Fruit fly (Drosophila melanogaster) whole organism, prepupa: ENCODE data around the gene Myt1.

ENCODE experiments used
- Blimp-1 ChIP-seq: fragments of 200-800 bp; sonication (Bioruptor generic); optimal IDR thresholded peaks from 3 replicates; lab custom pipeline; 2017; ENCODE audit warnings: missing biosample characterization, missing genetic modification characterization, mild to moderate bottlenecking, moderate library complexity, missing genetic modification reagents
- CG10631 ChIP-seq: fragments of 200-800 bp; sonication (Bioruptor generic); optimal IDR thresholded peaks from 2 replicates; lab custom pipeline; 2016; ENCODE audit warnings: missing biosample characterization, missing genetic modification characterization
- CG10669 ChIP-seq: fragments of 200-800 bp; sonication (Bioruptor generic); optimal IDR thresholded peaks from 3 replicates; lab custom pipeline; 2018; ENCODE audit warnings: missing biosample characterization, mild to moderate bottlenecking, missing genetic modification characterization, moderate library complexity
- CG11762 ChIP-seq: fragments of 200-800 bp; sonication (Bioruptor generic); optimal IDR thresholded peaks from 3 replicates; lab custom pipeline; 2016; ENCODE audit warnings: missing biosample characterization, missing genetic modification characterization; ENCODE audit not compliant: insufficient read depth
- CG11902 ChIP-seq: fragments of 200-800 bp; sonication (Bioruptor generic); optimal IDR thresholded peaks from 3 replicates; lab custom pipeline; 2016; ENCODE audit warnings: missing biosample characterization, missing genetic modification characterization
- CG1621 ChIP-seq: fragments of 200-800 bp; sonication (Bioruptor generic); optimal IDR thresholded peaks from 3 replicates; lab custom pipeline; 2018; ENCODE audit warnings: missing biosample characterization, mild to moderate bottlenecking, missing genetic modification characterization
- CG16779 ChIP-seq: fragments of 200-800 bp; sonication (Bioruptor generic); optimal IDR thresholded peaks from 3 replicates; lab custom pipeline; 2017; ENCODE audit warnings: missing biosample characterization, mild to moderate bottlenecking, missing genetic modification characterization
- CG31627 ChIP-seq: fragments of 200-800 bp; sonication (Bioruptor generic); optimal IDR thresholded peaks from 3 replicates; lab custom pipeline; 2016; ENCODE audit warnings: missing biosample characterization, missing genetic modification characterization
- CG32006 ChIP-seq: fragments of 200-800 bp; sonication (Bioruptor generic); optimal IDR thresholded peaks from 3 replicates; lab custom pipeline; 2017; ENCODE audit warnings: missing biosample characterization, mild to moderate bottlenecking, missing genetic modification characterization
- CG34406 ChIP-seq: fragments of 200-800 bp; sonication (Bioruptor generic); optimal IDR thresholded peaks from 3 replicates; lab custom pipeline; 2016; ENCODE audit warnings: missing biosample characterization, missing genetic modification characterization
- CG3919 ChIP-seq: fragments of 200-800 bp; sonication (Bioruptor generic); optimal IDR thresholded peaks from 3 replicates; lab custom pipeline; 2016; ENCODE audit warnings: missing biosample characterization, missing genetic modification characterization
- CG6163 ChIP-seq: fragments of 200-800 bp; sonication (Bioruptor generic); IDR thresholded peaks from 3 replicates; pipeline ENCODE4 v1.3.6; 2022; ENCODE audit warnings: missing biosample characterization, missing genetic modification characterization
- CG6276 ChIP-seq: fragments of 200-800 bp; sonication (Bioruptor generic); optimal IDR thresholded peaks from 2 replicates; lab custom pipeline; 2017; ENCODE audit warnings: missing biosample characterization, mild to moderate bottlenecking, missing genetic modification characterization
- CG6792 ChIP-seq: fragments of 200-800 bp; sonication (Bioruptor generic); optimal IDR thresholded peaks from 3 replicates; lab custom pipeline; 2016; ENCODE audit warnings: missing biosample characterization, missing genetic modification characterization
- CG6808 ChIP-seq: fragments of 200-800 bp; sonication (Bioruptor generic); optimal IDR thresholded peaks from 3 replicates; lab custom pipeline; 2017; ENCODE audit warnings: missing biosample characterization, missing genetic modification characterization, mild to moderate bottlenecking, moderate library complexity, missing genetic modification reagents
- CG6854 ChIP-seq: fragments of 200-800 bp; sonication (Bioruptor generic); optimal IDR thresholded peaks from 2 replicates; lab custom pipeline; 2017; ENCODE audit warnings: missing biosample characterization, mild to moderate bottlenecking, missing genetic modification characterization
- CG7368 ChIP-seq: fragments of 200-800 bp; sonication (Bioruptor generic); optimal IDR thresholded peaks from 3 replicates; lab custom pipeline; 2016; ENCODE audit warnings: missing biosample characterization, missing genetic modification characterization
- CG8119 ChIP-seq: fragments of 200-800 bp; sonication (Bioruptor generic); IDR thresholded peaks from 3 replicates; pipeline ENCODE4 v1.3.6; 2022; ENCODE audit warnings: missing biosample characterization, missing genetic modification characterization
- CG8319 ChIP-seq: fragments of 200-800 bp; sonication (Bioruptor generic); optimal IDR thresholded peaks from 3 replicates; lab custom pipeline; 2016; ENCODE audit warnings: missing biosample characterization, missing genetic modification characterization
- CG8632 ChIP-seq: fragments of 200-800 bp; sonication (Bioruptor generic); optimal IDR thresholded peaks from 3 replicates; lab custom pipeline; 2016; ENCODE audit warnings: missing biosample characterization, missing genetic modification characterization
- CG9139 ChIP-seq: fragments of 200-800 bp; sonication (Bioruptor generic); optimal IDR thresholded peaks from 3 replicates; lab custom pipeline; 2017; ENCODE audit warnings: missing biosample characterization, mild to moderate bottlenecking, missing genetic modification characterization
- Eip78C ChIP-seq: fragments of 200-800 bp; sonication (Bioruptor generic); peaks from one replicate; lab custom pipeline; 2016; ENCODE audit warnings: missing biosample characterization, missing genetic modification characterization
- Eip93F ChIP-seq: fragments of 200-800 bp; sonication (Bioruptor generic); optimal IDR thresholded peaks from 2 replicates; lab custom pipeline; 2016; ENCODE audit warnings: missing biosample characterization, mild to moderate bottlenecking, missing genetic modification characterization
- Ets21C ChIP-seq: fragments of 200-800 bp; sonication (Bioruptor generic); optimal IDR thresholded peaks from 3 replicates; lab custom pipeline; 2016; ENCODE audit warnings: missing biosample characterization, missing genetic modification characterization
- Ets96B ChIP-seq: fragments of 200-800 bp; optimal IDR thresholded peaks from 2 replicates; lab custom pipeline; 2019; ENCODE audit warnings: missing biosample characterization, mild to moderate bottlenecking, missing genetic modification characterization, moderate library complexity
- Gug ChIP-seq: fragments of 200-800 bp; sonication (Bioruptor generic); IDR thresholded peaks from 2 replicates; pipeline ENCODE4 v1.3.6; 2022; ENCODE audit warnings: missing biosample characterization, missing genetic modification characterization
- Hr38 ChIP-seq: sonication (Bioruptor generic); optimal IDR thresholded peaks from 2 replicates; lab custom pipeline; 2016; ENCODE audit warnings: missing biosample characterization, missing genetic modification characterization
- Hr4 ChIP-seq: fragments of 200-800 bp; sonication (Bioruptor generic); optimal IDR thresholded peaks from 3 replicates; lab custom pipeline; 2016; ENCODE audit warnings: missing biosample characterization, missing genetic modification characterization
- Lpt ChIP-seq: fragments of 200-800 bp; sonication (Bioruptor generic); optimal IDR thresholded peaks from 3 replicates; lab custom pipeline; 2016; ENCODE audit warnings: missing biosample characterization, missing genetic modification characterization
- Met ChIP-seq: fragments of 200-800 bp; sonication (Bioruptor generic); optimal IDR thresholded peaks from 3 replicates; lab custom pipeline; 2016; ENCODE audit warnings: missing biosample characterization, missing genetic modification characterization
- OdsH ChIP-seq: fragments of 200-800 bp; sonication (Bioruptor generic); optimal IDR thresholded peaks from 3 replicates; lab custom pipeline; 2016; ENCODE audit warnings: missing biosample characterization, missing genetic modification characterization
- Smox ChIP-seq: fragments of 200-800 bp; sonication (Bioruptor generic); optimal IDR thresholded peaks from 3 replicates; lab custom pipeline; 2016; ENCODE audit warnings: missing biosample characterization, missing genetic modification characterization
- Sox102F ChIP-seq: fragments of 200-800 bp; sonication (Bioruptor generic); optimal IDR thresholded peaks from 2 replicates; lab custom pipeline; 2016; ENCODE audit warnings: missing biosample characterization, mild to moderate bottlenecking, missing genetic modification characterization
- Sox15 ChIP-seq: fragments of 200-800 bp; sonication (Bioruptor generic); optimal IDR thresholded peaks from 3 replicates; lab custom pipeline; 2016; ENCODE audit warnings: missing biosample characterization, missing genetic modification characterization
- achi ChIP-seq: fragments of 200-800 bp; sonication (Bioruptor generic); optimal IDR thresholded peaks from 3 replicates; lab custom pipeline; 2016; ENCODE audit warnings: missing biosample characterization, missing genetic modification characterization
- acj6 ChIP-seq: fragments of 200-800 bp; sonication (Bioruptor generic); optimal IDR thresholded peaks from 3 replicates; lab custom pipeline; 2016; ENCODE audit warnings: missing biosample characterization, missing genetic modification characterization
- cyc ChIP-seq: fragments of 200-800 bp; sonication (Bioruptor generic); optimal IDR thresholded peaks from 3 replicates; lab custom pipeline; 2016; ENCODE audit warnings: missing biosample characterization, missing genetic modification characterization
- dac ChIP-seq: fragments of 200-800 bp; sonication (Bioruptor generic); optimal IDR thresholded peaks from 2 replicates; lab custom pipeline; 2017; ENCODE audit warnings: missing biosample characterization, mild to moderate bottlenecking, missing genetic modification characterization
- dsx ChIP-seq: fragments of 200-800 bp; optimal IDR thresholded peaks from 3 replicates; lab custom pipeline; 2019; ENCODE audit warnings: missing biosample characterization, mild to moderate bottlenecking, missing genetic modification characterization, moderate library complexity; ENCODE audit not compliant: poor library complexity, severe bottlenecking
- eg ChIP-seq: fragments of 200-800 bp; sonication (Bioruptor generic); IDR thresholded peaks from 3 replicates; pipeline ENCODE4 v1.3.6; 2022; ENCODE audit warnings: missing biosample characterization, missing genetic modification characterization
- esn ChIP-seq: fragments of 200-800 bp; sonication (Bioruptor generic); optimal IDR thresholded peaks from 2 replicates; lab custom pipeline; 2016; ENCODE audit warnings: missing biosample characterization, mild to moderate bottlenecking, missing genetic modification characterization, moderate library complexity
- fd59A ChIP-seq: fragments of 200-800 bp; sonication (Bioruptor generic); optimal IDR thresholded peaks from 2 replicates; lab custom pipeline; 2017; ENCODE audit warnings: missing biosample characterization, mild to moderate bottlenecking, missing genetic modification characterization, missing genetic modification reagents
- fd85E ChIP-seq: fragments of 200-800 bp; sonication (Bioruptor generic); optimal IDR thresholded peaks from 3 replicates; lab custom pipeline; 2016; ENCODE audit warnings: missing biosample characterization, missing genetic modification characterization
- fkh ChIP-seq: fragments of 200-800 bp; sonication (Bioruptor generic); optimal IDR thresholded peaks from 3 replicates; lab custom pipeline; 2017; ENCODE audit warnings: missing biosample characterization, mild to moderate bottlenecking, missing genetic modification characterization, moderate library complexity
- net ChIP-seq: fragments of 200-800 bp; sonication (Bioruptor generic); optimal IDR thresholded peaks from 3 replicates; lab custom pipeline; 2016; ENCODE audit warnings: missing biosample characterization, missing genetic modification characterization
- pdm3 ChIP-seq: fragments of 200-800 bp; sonication (Bioruptor generic); optimal IDR thresholded peaks from 3 replicates; lab custom pipeline; 2016; ENCODE audit warnings: missing biosample characterization, missing genetic modification characterization
- salr ChIP-seq, 2 experiments: fragments of 200-800 bp; sonication (Bioruptor generic); optimal IDR thresholded peaks; 3 replicates each; lab custom pipeline; 2016 to 2018; ENCODE audit warnings: missing biosample characterization in 2 of 2, missing genetic modification characterization in 2 of 2, mild to moderate bottlenecking in 1 of 2
- spab ChIP-seq: fragments of 200-800 bp; sonication (Bioruptor generic); optimal IDR thresholded peaks from 2 replicates; lab custom pipeline; 2017; ENCODE audit warnings: missing biosample characterization, mild to moderate bottlenecking, missing genetic modification characterization, missing genetic modification reagents
- ss ChIP-seq, 2 experiments: fragments of 200-800 bp; sonication (Bioruptor generic); optimal IDR thresholded peaks; 2 replicates in 1 of 2; 3 replicates in 1 of 2; lab custom pipeline; 2017 to 2018; ENCODE audit warnings: mild to moderate bottlenecking in 2 of 2, missing biosample characterization in 2 of 2, missing genetic modification characterization in 2 of 2, moderate library complexity in 1 of 2
- svp ChIP-seq: fragments of 200-800 bp; sonication (Bioruptor generic); peaks from one replicate; lab custom pipeline; 2016; ENCODE audit warnings: missing biosample characterization, missing genetic modification characterization
- topi ChIP-seq: fragments of 200-800 bp; sonication (Bioruptor generic); optimal IDR thresholded peaks from 3 replicates; lab custom pipeline; 2016; ENCODE audit warnings: missing biosample characterization, missing genetic modification characterization
- vri ChIP-seq: fragments of 200-800 bp; sonication (Bioruptor generic); optimal IDR thresholded peaks from 3 replicates; lab custom pipeline; 2016; ENCODE audit warnings: missing biosample characterization, mild to moderate bottlenecking, missing genetic modification characterization

The Myt1 gene

DNA sequence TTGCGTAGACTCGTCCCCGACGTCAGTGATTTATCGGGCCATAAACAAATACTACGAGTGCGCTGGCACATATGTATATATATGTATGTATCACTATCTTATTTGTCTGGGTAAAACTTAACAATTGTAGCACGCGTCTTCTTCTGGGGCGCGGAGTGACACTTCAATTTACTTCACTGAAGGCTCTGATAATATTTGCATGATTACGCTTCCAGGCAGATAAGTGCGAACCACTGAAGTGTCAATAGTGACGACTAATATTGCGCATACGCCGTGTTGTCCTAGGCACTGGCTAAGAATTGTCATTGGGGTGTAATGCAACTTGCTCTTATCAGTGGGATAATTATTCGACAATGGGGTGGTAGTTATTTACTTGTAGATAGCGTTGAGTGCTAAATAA, 42.1 kb upstream of the Myt1 start:
- no peak; the same call in 2 of the 3 replicates for TF ChIP-seq CG6163 (GFP tag; lab: Robert Waterston, UW)
- no peak for TF ChIP-seq CG11902 (GFP tag; lab: Kevin White, UChicago)
- no peak for TF ChIP-seq dac
- TF ChIP-seq acj6 (GFP tag; lab: Kevin White, UChicago), result no peak
- no peak for TF ChIP-seq Hr38 (GFP tag; lab: Kevin White, UChicago)
- peak; percentile 8 for TF ChIP-seq CG6792 (GFP tag; lab: Kevin White, UChicago)
- TF ChIP-seq CG32006 (GFP tag; lab: Kevin White, UChicago), result no peak
- TF ChIP-seq svp (GFP tag; lab: Kevin White, UChicago), result peak; percentile 35
- peak; percentile 30 for TF ChIP-seq CG3919
- no peak for TF ChIP-seq pdm3 (GFP tag; lab: Kevin White, UChicago)
- peak; percentile 36 for TF ChIP-seq CG1621 (tag; lab: Kevin White, UChicago)
- no peak for TF ChIP-seq cyc (GFP tag; lab: Kevin White, UChicago)
- no peak for TF ChIP-seq Sox102F
- TF ChIP-seq Lpt (GFP tag; lab: Kevin White, UChicago), result no peak
- no peak for TF ChIP-seq Ets96B (tag; lab: Kevin White, UChicago)
- peak; percentile 7 for TF ChIP-seq CG6854
- TF ChIP-seq Blimp-1, result no peak
- no peak for TF ChIP-seq Gug (GFP tag; lab: Robert Waterston, UW)
- no peak for TF ChIP-seq fd85E
- no peak for TF ChIP-seq CG31627 (GFP tag; lab: Kevin White, UChicago)
- peak; percentile 29 for TF ChIP-seq CG9139 (GFP tag; lab: Kevin White, UChicago)
- peak; percentile 29 for TF ChIP-seq CG8632 (GFP tag; lab: Kevin White, UChicago)
- TF ChIP-seq Met (GFP tag; lab: Kevin White, UChicago), result no peak
- TF ChIP-seq fkh (GFP tag; lab: Kevin White, UChicago), result peak; percentile 55
- TF ChIP-seq CG8119 (GFP tag; lab: Robert Waterston, UW), result no peak
- TF ChIP-seq topi (GFP tag; lab: Kevin White, UChicago), result peak; percentile 4
- peak; percentile 23 for TF ChIP-seq fd59A (GFP tag; lab: Kevin White, UChicago)
- peak; percentile 9 for TF ChIP-seq net (GFP tag; lab: Kevin White, UChicago)
- TF ChIP-seq achi (GFP tag; lab: Kevin White, UChicago), result no peak
- TF ChIP-seq Smox, result no peak
- no peak for TF ChIP-seq CG8319 (GFP tag; lab: Kevin White, UChicago)
- TF ChIP-seq CG34406 (GFP tag; lab: Kevin White, UChicago), result peak; percentile 27
- no peak for TF ChIP-seq OdsH (GFP tag; lab: Kevin White, UChicago)
- TF ChIP-seq Sox15 (GFP tag; lab: Kevin White, UChicago), result no peak
- no peak for TF ChIP-seq Eip93F (GFP tag; lab: Kevin White, UChicago)
- TF ChIP-seq esn, result peak; percentile 19
- peak; percentile 21 for TF ChIP-seq CG16779 (tag; lab: Kevin White, UChicago)
- TF ChIP-seq CG7368 (GFP tag; lab: Kevin White, UChicago), result peak; percentile 38
- TF ChIP-seq CG11762, result peak; percentile 3
- TF ChIP-seq CG6808, result peak; percentile 37
- no peak for TF ChIP-seq Ets21C
- TF ChIP-seq ss (GFP tag; optimal IDR thresholded peaks at IDR 0.05; lab: Kevin White, UChicago), result peak; percentile 8 to 64
- peak; percentile 5 for TF ChIP-seq CG6276 (GFP tag; lab: Kevin White, UChicago)
- TF ChIP-seq spab (GFP tag; lab: Kevin White, UChicago), result peak; percentile 39
- no peak for TF ChIP-seq dsx (GFP tag; lab: Kevin White, UChicago)
- TF ChIP-seq vri (GFP tag; lab: Kevin White, UChicago), result peak; percentile 1
- peak; percentile 86 for TF ChIP-seq Eip78C (GFP tag; lab: Kevin White, UChicago)
- TF ChIP-seq eg (GFP tag; lab: Robert Waterston, UW), result 0 out of 3 replicates have a peak, but pooled peaks have one; percentile 38
- TF ChIP-seq salr (GFP tag; optimal IDR thresholded peaks at IDR 0.05; lab: Kevin White, UChicago), result peak in 1 of 2 experiments; percentile 16
- peak; percentile 43 for TF ChIP-seq CG10669 (GFP tag; lab: Kevin White, UChicago)
- TF ChIP-seq Hr4, result no peak
- TF ChIP-seq CG10631, result no peak
